Worm (Caenorhabditis elegans): ENCODE data around the gene srz-105.

DNA sequence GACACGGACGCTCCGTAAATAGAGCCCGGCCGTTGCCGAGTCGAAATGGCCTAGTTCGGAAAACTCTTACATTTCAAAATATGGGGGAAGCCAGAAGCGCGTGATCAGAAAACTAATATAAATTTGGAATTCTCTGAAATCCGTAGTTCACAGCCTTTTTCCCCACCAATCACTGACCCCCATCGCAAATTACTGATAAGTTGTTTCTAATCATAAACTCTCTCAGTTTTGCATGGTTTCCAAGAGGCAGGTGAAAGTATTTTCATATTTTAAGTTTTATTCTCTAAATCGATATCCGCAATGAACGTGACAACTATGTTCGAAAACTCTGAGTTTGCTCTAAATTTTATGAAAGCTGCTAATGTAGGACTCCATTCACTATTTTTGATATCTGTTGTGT, 4.5 kb downstream of the srz-105 start, which contains the start of gene srz-74:
- TF ChIP-seq ceh-24 (tag; optimal IDR thresholded peaks at IDR 0.05) (no peak), pat-9 (tag; optimal IDR thresholded peaks at IDR 0.05) (no peak), fkh-10 (GFP tag; optimal IDR thresholded peaks at IDR 0.05) (no peak), ama-1 (optimal IDR thresholded peaks at IDR 0.05) (no peak), ref-2 (tag; optimal IDR thresholded peaks at IDR 0.05) (no peak), sox-2 (GFP tag; IDR thresholded peaks at IDR 0.05) (no peak), fax-1 (tag; optimal IDR thresholded peaks at IDR 0.05) (no peak), ztf-16 (tag; optimal IDR thresholded peaks at IDR 0.05) (no peak), ceh-30 (tag; optimal IDR thresholded peaks at IDR 0.05) (no peak), T23F11.4 (GFP tag; optimal IDR thresholded peaks at IDR 0.05) (no peak), Y22D7AL.16 (tag; optimal IDR thresholded peaks at IDR 0.05) (no peak), tbx-2 (tag; optimal IDR thresholded peaks at IDR 0.05) (no peak)
